Worm (Caenorhabditis elegans) whole organism, dauer: ENCODE results near the gene M7.8.

ENCODE experiments used
- unc-62 ChIP-seq: sonication (generic microtip); optimal IDR thresholded peaks from 2 replicates; lab custom pipeline; 2017; ENCODE audit warnings: missing biosample characterization, missing genetic modification reagents, missing genetic modification characterization

M7.8 gene

ce11 chrIV:11062984-11063613 is 31.8 kb downstream of the M7.8 start:
- TF ChIP-seq unc-62 (GFP tag; lab: Kevin White, UChicago), result no peak

ce11 chrIV:11053652-11054317 is 41.1 kb downstream of the M7.8 start, which contains the start of the genes F36H1.12 and lin-3:
F36H1.12 (minus strand) TSS chrIV:11053702.
lin-3 (plus strand) TSS chrIV:11054308.
- TF ChIP-seq unc-62 (GFP tag; lab: Kevin White, UChicago), result no peak

ce11 chrIV:11051963-11052362 is 42.9 kb downstream of the M7.8 start:
- TF ChIP-seq unc-62 (GFP tag; lab: Kevin White, UChicago), result no peak

ce11 chrIV:11049806-11050205 is 45.1 kb downstream of the M7.8 start, which contains the start of gene F36H1.3:
F36H1.3 (plus strand) TSS chrIV:11050128.
- TF ChIP-seq unc-62 (GFP tag; lab: Kevin White, UChicago), result no peak

ce11 chrIV:11048871-11049270 is 46.0 kb downstream of the M7.8 start, which contains the start of gene F36H1.11:
F36H1.11 (plus strand) TSS chrIV:11049171.
- TF ChIP-seq unc-62 (GFP tag; lab: Kevin White, UChicago), result no peak

ce11 chrIV:11044377-11044776 is 50.5 kb downstream of the M7.8 start:
- TF ChIP-seq unc-62 (GFP tag; lab: Kevin White, UChicago), result no peak
